Fruit fly (Drosophila melanogaster) whole organism, embryonic: ENCODE results near the gene CG31178.

Source experiments
- Atf-2 ChIP-seq: fragments of 200-800 bp; sonication (Bioruptor generic); optimal IDR thresholded peaks from 2 replicates; lab custom pipeline; 2016; ENCODE audit warnings: missing biosample characterization, missing genetic modification characterization
- Bdp1 ChIP-seq: fragments of 200-800 bp; sonication (Bioruptor generic); optimal IDR thresholded peaks from 3 replicates; lab custom pipeline; 2016; ENCODE audit warnings: missing biosample characterization, missing genetic modification characterization
- CG10543 ChIP-seq: fragments of 200-800 bp; sonication (Bioruptor generic); optimal IDR thresholded peaks from 3 replicates; lab custom pipeline; 2017; ENCODE audit warnings: missing biosample characterization, mild to moderate bottlenecking, missing genetic modification characterization, moderate library complexity
- CG11696 ChIP-seq: fragments of 200-800 bp; sonication (Bioruptor generic); IDR thresholded peaks from 2 replicates; pipeline ENCODE4 v1.3.6; 2022; ENCODE audit warnings: missing biosample characterization, missing genetic modification characterization
- CG12769 ChIP-seq: fragments of 200-800 bp; sonication (Bioruptor generic); optimal IDR thresholded peaks from 2 replicates; lab custom pipeline; 2019; ENCODE audit warnings: missing biosample characterization, mild to moderate bottlenecking, missing genetic modification characterization, moderate library complexity
- CG14965 ChIP-seq: fragments of 200-800 bp; sonication (Bioruptor generic); optimal IDR thresholded peaks from 2 replicates; lab custom pipeline; 2016; ENCODE audit warnings: missing biosample characterization, missing genetic modification characterization, borderline replicate concordance
- CG15073 ChIP-seq: fragments of 200-800 bp; sonication (Bioruptor generic); optimal IDR thresholded peaks from 2 replicates; lab custom pipeline; 2016; ENCODE audit warnings: missing biosample characterization, missing genetic modification characterization
- CG1603 ChIP-seq: fragments of 200-800 bp; sonication (Bioruptor generic); optimal IDR thresholded peaks from 2 replicates; lab custom pipeline; 2019; ENCODE audit warnings: missing biosample characterization, mild to moderate bottlenecking, missing genetic modification characterization, moderate library complexity
- CG16863 ChIP-seq: fragments of 200-800 bp; sonication (Bioruptor generic); optimal IDR thresholded peaks from 3 replicates; lab custom pipeline; 2016; ENCODE audit warnings: missing biosample characterization, missing genetic modification characterization
- CG17802 ChIP-seq: fragments of 200-800 bp; sonication (Bioruptor generic); optimal IDR thresholded peaks from 2 replicates; lab custom pipeline; 2018; ENCODE audit warnings: missing biosample characterization, mild to moderate bottlenecking, missing genetic modification characterization, moderate library complexity
- CG18619 ChIP-seq: fragments of 200-800 bp; sonication (Bioruptor generic); optimal IDR thresholded peaks from 3 replicates; lab custom pipeline; 2017; ENCODE audit warnings: missing biosample characterization, mild to moderate bottlenecking, missing genetic modification characterization
- CG2199 ChIP-seq: fragments of 200-800 bp; sonication (Bioruptor generic); IDR thresholded peaks from 3 replicates; pipeline ENCODE4 v1.3.6; 2022; ENCODE audit warnings: missing biosample characterization, missing genetic modification characterization
- CG31365 ChIP-seq: fragments of 200-800 bp; sonication (Bioruptor generic); optimal IDR thresholded peaks from 2 replicates; lab custom pipeline; 2018; ENCODE audit warnings: missing biosample characterization, mild to moderate bottlenecking, missing genetic modification characterization
- CG3163 ChIP-seq: fragments of 200-800 bp; sonication (Bioruptor generic); optimal IDR thresholded peaks from 3 replicates; lab custom pipeline; 2016; ENCODE audit warnings: missing biosample characterization, missing genetic modification characterization
- CG34422 ChIP-seq: fragments of 200-800 bp; sonication (Bioruptor generic); IDR thresholded peaks from 3 replicates; pipeline ENCODE4 v1.3.6; 2022; ENCODE audit warnings: missing biosample characterization, missing genetic modification characterization
- CG5953 ChIP-seq: fragments of 200-800 bp; sonication (Bioruptor generic); IDR thresholded peaks from 2 replicates; pipeline ENCODE4 v1.3.6; 2022; ENCODE audit warnings: missing biosample characterization, missing genetic modification characterization
- CG7928 ChIP-seq: fragments of 200-800 bp; sonication (Bioruptor generic); optimal IDR thresholded peaks from 2 replicates; lab custom pipeline; 2017; ENCODE audit warnings: missing biosample characterization, mild to moderate bottlenecking, missing genetic modification characterization
- CG9932 ChIP-seq: fragments of 200-800 bp; sonication (Bioruptor generic); IDR thresholded peaks from 2 replicates; pipeline ENCODE4 v1.3.6; 2022; ENCODE audit warnings: missing biosample characterization, missing genetic modification characterization
- CHES-1-like ChIP-seq: fragments of 200-800 bp; sonication (Bioruptor generic); optimal IDR thresholded peaks from 2 replicates; lab custom pipeline; 2016; ENCODE audit warnings: missing biosample characterization, missing genetic modification characterization
- Chrac-16 ChIP-seq: fragments of 200-800 bp; sonication (Bioruptor generic); optimal IDR thresholded peaks from 3 replicates; lab custom pipeline; 2016; ENCODE audit warnings: missing biosample characterization, missing genetic modification characterization
- Deaf1 ChIP-seq: fragments of 200-800 bp; optimal IDR thresholded peaks from 3 replicates; lab custom pipeline; 2019; ENCODE audit warnings: missing biosample characterization, mild to moderate bottlenecking, missing genetic modification characterization, moderate library complexity
- Fer1 ChIP-seq: fragments of 200-800 bp; sonication (Bioruptor generic); optimal IDR thresholded peaks from 2 replicates; lab custom pipeline; 2017; ENCODE audit warnings: missing biosample characterization, mild to moderate bottlenecking, missing genetic modification characterization
- Hey ChIP-seq: fragments of 200-800 bp; sonication (Bioruptor generic); optimal IDR thresholded peaks from 3 replicates; lab custom pipeline; 2018; ENCODE audit warnings: missing biosample characterization, mild to moderate bottlenecking, missing genetic modification characterization
- HmgZ ChIP-seq: fragments of 200-800 bp; sonication (Bioruptor generic); optimal IDR thresholded peaks from 2 replicates; lab custom pipeline; 2018; ENCODE audit warnings: missing biosample characterization, mild to moderate bottlenecking, missing genetic modification characterization
- Hr39 ChIP-seq: fragments of >200 bp; optimal IDR thresholded peaks from 2 replicates; lab custom pipeline; 2017
- Hr78 ChIP-seq, 2 experiments: fragments of 200-800 bp in 1 of 2; fragments of >200 bp in 1 of 2; sonication (Bioruptor generic) in 1 of 2; optimal IDR thresholded peaks; 2 replicates each; lab custom pipeline; 2017 to 2019; ENCODE audit warnings: missing biosample characterization in 2 of 2, missing genetic modification characterization in 2 of 2, mild to moderate bottlenecking in 1 of 2, moderate library complexity in 1 of 2
- Hsf ChIP-seq: fragments of 200-800 bp; sonication (Bioruptor generic); optimal IDR thresholded peaks from 3 replicates; lab custom pipeline; 2016; ENCODE audit warnings: missing biosample characterization, missing genetic modification characterization
- Lpt ChIP-seq: fragments of >200 bp; optimal IDR thresholded peaks from 2 replicates; lab custom pipeline; 2018; ENCODE audit warnings: missing biosample characterization, missing genetic modification characterization
- MTF-1 ChIP-seq: fragments of 200-800 bp; sonication (Bioruptor generic); optimal IDR thresholded peaks from 2 replicates; lab custom pipeline; 2018; ENCODE audit warnings: missing biosample characterization, mild to moderate bottlenecking, missing genetic modification characterization, borderline replicate concordance
- Scr ChIP-seq: fragments of 200-800 bp; sonication (Bioruptor generic); IDR thresholded peaks from 2 replicates; pipeline ENCODE4 v1.3.6; 2022; ENCODE audit warnings: missing biosample characterization, missing genetic modification characterization; ENCODE audit not compliant: partially characterized antibody
- Ssrp ChIP-seq: fragments of 200-800 bp; sonication (Bioruptor generic); optimal IDR thresholded peaks from 2 replicates; lab custom pipeline; 2018; ENCODE audit warnings: missing biosample characterization, mild to moderate bottlenecking, missing genetic modification characterization, moderate library complexity
- al ChIP-seq: fragments of 200-800 bp; sonication (Bioruptor generic); IDR thresholded peaks from 2 replicates; pipeline ENCODE4 v1.3.6; 2022; ENCODE audit warnings: missing biosample characterization, missing genetic modification characterization
- az2 ChIP-seq: fragments of 200-800 bp; sonication (Bioruptor generic); optimal IDR thresholded peaks from 3 replicates; lab custom pipeline; 2016; ENCODE audit warnings: missing biosample characterization, missing genetic modification characterization
- corto ChIP-seq: fragments of 200-800 bp; sonication (Bioruptor generic); optimal IDR thresholded peaks from 2 replicates; lab custom pipeline; 2016; ENCODE audit warnings: missing biosample characterization, mild to moderate bottlenecking, missing genetic modification characterization, moderate library complexity
- eyg ChIP-seq: fragments of 200-800 bp; sonication (Bioruptor generic); optimal IDR thresholded peaks from 3 replicates; lab custom pipeline; 2016; ENCODE audit warnings: missing biosample characterization, missing genetic modification characterization
- gro ChIP-seq: fragments of 200-800 bp; sonication (Bioruptor generic); optimal IDR thresholded peaks from 2 replicates; lab custom pipeline; 2016; ENCODE audit warnings: missing biosample characterization, missing genetic modification characterization
- her ChIP-seq: fragments of 200-800 bp; sonication (Bioruptor generic); optimal IDR thresholded peaks from 2 replicates; lab custom pipeline; 2016; ENCODE audit warnings: missing biosample characterization, missing genetic modification characterization
- ken ChIP-seq: fragments of 200-800 bp; sonication (Bioruptor generic); IDR thresholded peaks from 3 replicates; pipeline ENCODE4 v1.3.6; 2022; ENCODE audit warnings: missing biosample characterization, missing genetic modification characterization
- lab ChIP-seq: fragments of 200-800 bp; sonication (Bioruptor generic); optimal IDR thresholded peaks from 3 replicates; lab custom pipeline; 2017; ENCODE audit warnings: missing biosample characterization, missing genetic modification characterization, mild to moderate bottlenecking, moderate library complexity, missing genetic modification reagents
- nerfin-1 ChIP-seq: fragments of 200-800 bp; sonication (Bioruptor generic); optimal IDR thresholded peaks from 3 replicates; lab custom pipeline; 2019; ENCODE audit warnings: missing biosample characterization, mild to moderate bottlenecking, missing genetic modification characterization, moderate library complexity
- otp ChIP-seq: fragments of 200-800 bp; sonication (Bioruptor generic); IDR thresholded peaks from 3 replicates; pipeline ENCODE4, ENCODE4 v1.3.6; 2022; ENCODE audit warnings: missing biosample characterization, missing genetic modification characterization
- scrt ChIP-seq: fragments of 200-800 bp; sonication (Bioruptor generic); optimal IDR thresholded peaks from 2 replicates; lab custom pipeline; 2018; ENCODE audit warnings: missing biosample characterization, mild to moderate bottlenecking, missing genetic modification characterization, moderate library complexity
- sd ChIP-seq: fragments of 200-800 bp; sonication (Bioruptor generic); optimal IDR thresholded peaks from 3 replicates; lab custom pipeline; 2018; ENCODE audit warnings: missing biosample characterization, mild to moderate bottlenecking, missing genetic modification characterization, moderate library complexity
- sens ChIP-seq: fragments of 200-800 bp; sonication (Bioruptor generic); peaks from one replicate; lab custom pipeline; 2016; ENCODE audit warnings: missing biosample characterization, missing genetic modification characterization
- seq ChIP-seq: fragments of 200-800 bp; sonication (Bioruptor generic); IDR thresholded peaks from 2 replicates; pipeline ENCODE4 v1.3.6; 2022; ENCODE audit warnings: missing biosample characterization, missing genetic modification characterization
- sob ChIP-seq: fragments of 200-800 bp; sonication (Bioruptor generic); IDR thresholded peaks from 2 replicates; pipeline ENCODE4 v1.3.6; 2022; ENCODE audit warnings: missing biosample characterization, missing genetic modification characterization
- wek ChIP-seq: fragments of 200-800 bp; sonication (Bioruptor generic); optimal IDR thresholded peaks from 3 replicates; lab custom pipeline; 2018; ENCODE audit warnings: missing biosample characterization, mild to moderate bottlenecking, missing genetic modification characterization, moderate library complexity
- z ChIP-seq: fragments of 200-800 bp; sonication (Bioruptor generic); IDR thresholded peaks from 3 replicates; pipeline ENCODE4 v1.3.6; 2022; ENCODE audit warnings: missing biosample characterization, missing genetic modification characterization

CG31178 gene

DNA sequence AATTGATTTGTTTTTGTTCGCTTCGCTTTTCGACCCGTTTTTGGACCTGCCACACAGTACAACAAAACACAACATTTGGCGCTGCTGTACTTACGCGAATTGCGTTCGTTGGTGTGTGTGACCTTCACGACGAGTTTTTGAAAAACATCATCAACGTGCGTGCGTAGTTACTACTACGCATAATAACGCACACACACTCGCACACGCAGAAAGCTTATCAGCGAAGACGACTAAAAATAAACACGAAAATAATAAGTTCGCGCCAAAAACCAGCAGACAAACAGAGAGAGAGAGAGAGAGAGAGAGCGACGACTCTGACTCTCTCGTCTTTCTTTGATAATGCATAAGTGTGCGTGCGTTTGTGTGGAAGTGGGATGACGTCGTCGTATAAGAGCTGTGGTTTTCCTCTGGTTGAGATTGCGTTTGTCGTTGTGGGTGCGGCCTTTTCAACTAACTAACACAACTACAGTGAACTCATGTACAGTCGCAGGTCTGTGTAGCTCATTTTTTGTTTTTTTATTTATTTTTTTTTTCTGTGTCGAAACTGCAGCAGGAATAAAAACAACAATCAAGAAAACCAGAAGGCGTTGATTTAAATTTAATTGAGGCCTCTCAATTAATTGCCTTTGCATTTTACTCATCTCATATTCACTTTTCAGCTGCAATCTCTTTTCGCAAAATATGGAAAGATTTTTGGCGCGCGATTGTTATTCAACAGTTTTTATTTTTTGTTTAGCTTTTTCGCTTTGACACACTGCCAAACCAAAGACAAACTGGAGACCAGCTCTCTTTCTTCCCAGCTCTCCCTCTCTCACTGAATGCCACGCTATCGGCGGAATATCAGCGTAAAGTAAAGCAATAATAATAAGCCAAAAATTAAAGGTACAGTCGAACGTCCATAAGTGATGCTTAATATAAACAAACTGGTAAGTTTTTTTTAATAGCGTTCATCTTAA, 19.6 kb upstream of the CG31178 start (continued):
- TF ChIP-seq Lpt (GFP tag; lab: Kevin White, UChicago): peak; percentile 67
- TF ChIP-seq Atf-2 (GFP tag; lab: Kevin White, UChicago): peak; percentile 5
- TF ChIP-seq Bdp1 (GFP tag; lab: Kevin White, UChicago): no peak
- TF ChIP-seq CHES-1-like (GFP tag; lab: Kevin White, UChicago): peak; percentile 47
- peak; percentile 55 for TF ChIP-seq Deaf1 (tag; lab: Kevin White, UChicago)
- peak; percentile 1 for TF ChIP-seq CG14965 (GFP tag; lab: Kevin White, UChicago)
- TF ChIP-seq CG1603 (tag; lab: Kevin White, UChicago): peak; percentile 0
- peak; percentile 55 for TF ChIP-seq lab
- TF ChIP-seq HmgZ (tag; lab: Kevin White, UChicago): peak; percentile 30
- TF ChIP-seq CG15073: no peak
- no peak for TF ChIP-seq CG16863
- TF ChIP-seq otp (GFP tag; lab: Robert Waterston, UW): 0 out of 3 replicates have a peak, but pooled peaks have one; percentile 51
- peak; percentile 46; the same call in 1 of the 3 replicates for TF ChIP-seq CG34422 (GFP tag; lab: Robert Waterston, UW)
- TF ChIP-seq CG2199 (GFP tag; lab: Robert Waterston, UW): peak; percentile 79; the same call in 2 of the 3 replicates
- no peak for TF ChIP-seq z (GFP tag; lab: Robert Waterston, UW)
- TF ChIP-seq Hr39 (lab: Kevin White, UChicago): no peak
- peak; percentile 15 for TF ChIP-seq Fer1
- TF ChIP-seq wek (GFP tag; lab: Kevin White, UChicago): no peak
- peak; percentile 17 for TF ChIP-seq az2 (GFP tag; lab: Kevin White, UChicago)
- TF ChIP-seq Hsf (GFP tag; lab: Kevin White, UChicago): peak; percentile 5
- TF ChIP-seq CG12769 (tag; lab: Kevin White, UChicago): peak; percentile 80
- TF ChIP-seq CG9932: peak; percentile 22; the same call in 1 of the 2 replicates
- peak; percentile 19 for TF ChIP-seq scrt (GFP tag; lab: Kevin White, UChicago)
- TF ChIP-seq CG7928 (GFP tag; lab: Kevin White, UChicago): no peak
- peak; percentile 27 for TF ChIP-seq eyg (GFP tag; lab: Kevin White, UChicago)
- peak; percentile 30; the same call in 1 of the 2 replicates for TF ChIP-seq seq (GFP tag; lab: Robert Waterston, UW)
- TF ChIP-seq Scr: peak; percentile 36; the same call in 1 of the 2 replicates
- peak; percentile 15 for TF ChIP-seq MTF-1 (GFP tag; lab: Kevin White, UChicago)
- no peak for TF ChIP-seq ken (GFP tag; lab: Robert Waterston, UW)
- TF ChIP-seq sob (GFP tag; lab: Robert Waterston, UW): peak; percentile 42; the same call in 1 of the 2 replicates
- TF ChIP-seq Hey (tag; lab: Kevin White, UChicago): peak; percentile 53
- no peak for TF ChIP-seq nerfin-1 (tag; lab: Kevin White, UChicago)
- TF ChIP-seq al (GFP tag; lab: Robert Waterston, UW): 0 out of 2 replicates have a peak, but pooled peaks have one; percentile 12
- TF ChIP-seq gro (GFP tag; lab: Kevin White, UChicago): peak; percentile 68
- peak; percentile 1 for TF ChIP-seq Chrac-16 (GFP tag; lab: Kevin White, UChicago)
- peak; percentile 23 for TF ChIP-seq her
- TF ChIP-seq Ssrp (tag; lab: Kevin White, UChicago): no peak
- TF ChIP-seq sens (GFP tag; lab: Kevin White, UChicago): peak; percentile 74
- peak; percentile 30 for TF ChIP-seq CG17802
- peak in 1 of 2 experiments; percentile 54 for TF ChIP-seq Hr78 (GFP tag; optimal IDR thresholded peaks at IDR 0.05; lab: Kevin White, UChicago)
- no peak for TF ChIP-seq CG11696
- peak; percentile 41 for TF ChIP-seq CG3163 (GFP tag; lab: Kevin White, UChicago)
- no peak for TF ChIP-seq CG31365 (tag; lab: Kevin White, UChicago)
- TF ChIP-seq CG10543 (GFP tag; lab: Kevin White, UChicago): peak; percentile 78
- TF ChIP-seq CG5953: no peak
- TF ChIP-seq sd (tag; lab: Kevin White, UChicago): peak; percentile 63
- peak; percentile 2 for TF ChIP-seq CG18619 (GFP tag; lab: Kevin White, UChicago)
- peak; percentile 78 for TF ChIP-seq corto (GFP tag; lab: Kevin White, UChicago)
